Worm (Caenorhabditis elegans): ENCODE results near the gene F59B1.2.

- TF ChIP-seq tbx-37 (GFP tag; conservative IDR thresholded peaks at IDR 0.05) (no peak), flt-1 (GFP tag; IDR thresholded peaks at IDR 0.05) (no peak), pes-1 (GFP tag; IDR thresholded peaks at IDR 0.05) (no peak)
These were observed 18.7 kb upstream of the F59B1.2 start, which contains the start of gene T22F3.11 for ce11 chrV:3614397-3614796.

Data from whole organism, early embryonic.